Comparison of ENCODE assay signal across 1 fruit fly cellular context in genomic region chr2L:3776614-3777196, dm6.
TF ChIP-seq lines count a peak whose summit lies in the region.

No protein-coding gene starts in this region.

TF ChIP-seq in whole organism, embryonic, 481 proteins besides CTCF, POLR2A, EP300 and RAD21 (continued from another document):
- TF ChIP-seq CG12299 (tag; optimal IDR thresholded peaks at IDR 0.05; lab: Kevin White, UChicago) (peak; percentile 82), D19B (GFP tag; optimal IDR thresholded peaks at IDR 0.05; lab: Kevin White, UChicago) (peak; percentile 27), CG6683 (GFP tag; optimal IDR thresholded peaks at IDR 0.05; lab: Kevin White, UChicago) (peak; percentile 56), Sox102F (GFP tag; optimal IDR thresholded peaks at IDR 0.05; lab: Kevin White, UChicago) (peak; percentile 92), CG9727 (GFP tag; optimal IDR thresholded peaks at IDR 0.05; lab: Kevin White, UChicago) (peak; percentile 95), jumu (GFP tag; optimal IDR thresholded peaks at IDR 0.05; lab: Kevin White, UChicago) (no peak), eyg (GFP tag; optimal IDR thresholded peaks at IDR 0.05; lab: Kevin White, UChicago) (no peak), rib (GFP tag; IDR thresholded peaks at IDR 0.05; lab: Robert Waterston, UW) (no peak), CG9609 (GFP tag; optimal IDR thresholded peaks at IDR 0.05; lab: Kevin White, UChicago) (no peak), CG13775 (GFP tag; optimal IDR thresholded peaks at IDR 0.05; lab: Kevin White, UChicago) (peak; percentile 83), Eip74EF (GFP tag; optimal IDR thresholded peaks at IDR 0.05; lab: Kevin White, UChicago) (peak in 1 of 2 experiments; percentile 89), Mrtf (GFP tag; IDR thresholded peaks at IDR 0.05; lab: Robert Waterston, UW) (peak; percentile 31; the same call in 1 of the 3 replicates), tap (tag; optimal IDR thresholded peaks at IDR 0.05; lab: Kevin White, UChicago) (peak; percentile 93), Awh (GFP tag; IDR thresholded peaks at IDR 0.05; lab: Robert Waterston, UW) (peak; percentile 86), Nf-YA (GFP tag; IDR thresholded peaks at IDR 0.05; lab: Robert Waterston, UW) (peak; percentile 69), bsh (GFP tag; optimal IDR thresholded peaks at IDR 0.05; lab: Kevin White, UChicago) (peak; percentile 74 to 86), Drgx (GFP tag; IDR thresholded peaks at IDR 0.05; lab: Robert Waterston, UW) (peak; percentile 83), CG16779 (GFP tag; IDR thresholded peaks at IDR 0.05; lab: Robert Waterston, UW) (no peak), klu (GFP tag; IDR thresholded peaks at IDR 0.05; lab: Robert Waterston, UW) (peak; percentile 51; the same call in 1 of the 2 replicates), Hmx (GFP tag; optimal IDR thresholded peaks at IDR 0.05; lab: Kevin White, UChicago) (no peak), ase (GFP tag; IDR thresholded peaks at IDR 0.05; lab: Robert Waterston, UW) (peak; percentile 67), Oaz (GFP tag; IDR thresholded peaks at IDR 0.05; lab: Robert Waterston, UW) (no peak), Kr (GFP tag; optimal IDR thresholded peaks at IDR 0.05; lab: Kevin White, UChicago) (peak; percentile 82), Xbp1 (GFP tag; optimal IDR thresholded peaks at IDR 0.05; lab: Kevin White, UChicago) (peak; percentile 81), CG3407 (GFP tag; optimal IDR thresholded peaks at IDR 0.05; lab: Kevin White, UChicago) (peak; percentile 74), Bgb (GFP tag; IDR thresholded peaks at IDR 0.05; lab: Robert Waterston, UW; ENCODE audit: partially characterized antibody) (no peak), D19A (tag; optimal IDR thresholded peaks at IDR 0.05; lab: Kevin White, UChicago) (peak; percentile 94), stwl (tag; optimal IDR thresholded peaks at IDR 0.05; lab: Kevin White, UChicago) (peak; percentile 53), dysf (GFP tag; IDR thresholded peaks at IDR 0.05; lab: Robert Waterston, UW) (peak; percentile 75), corto (GFP tag; optimal IDR thresholded peaks at IDR 0.05; lab: Kevin White, UChicago) (no peak), dati (GFP tag; IDR thresholded peaks at IDR 0.05; lab: Robert Waterston, UW) (no peak), CG6272 (GFP tag; IDR thresholded peaks at IDR 0.05; lab: Robert Waterston, UW) (peak; percentile 56), Ravus (GFP tag; IDR thresholded peaks at IDR 0.05; lab: Robert Waterston, UW) (no peak; the same call in 1 of the 2 replicates), E2f2 (GFP tag; IDR thresholded peaks at IDR 0.05; lab: Robert Waterston, UW) (peak; percentile 58; the same call in 1 of the 2 replicates)
